Worm (Caenorhabditis elegans) whole organism, midembryonic: ENCODE measurements around the gene cpna-1.
"Not testable (repeated sequence)": the region's sequence is repeated elsewhere in the genome, so short reads cannot be mapped to it uniquely, and the experiment has no call there.

Experiments
- klf-2 ChIP-seq: fragments of 200-800 bp; sonication (Bioruptor generic); conservative IDR thresholded peaks from 2 replicates; pipeline ENCODE4 v1.3.6; 2022; ENCODE audit warnings: missing genetic modification reagents, missing genetic modification characterization, missing compliant biosample characterization
- med-1 ChIP-seq: sonication (generic microtip); optimal IDR thresholded peaks from 2 replicates; lab custom pipeline; 2017; ENCODE audit warnings: missing genetic modification characterization, mild to moderate bottlenecking, missing compliant biosample characterization, antibody characterized with exemption, missing genetic modification reagents; ENCODE audit not compliant: insufficient read depth
- ref-1 ChIP-seq: fragments of 200-800 bp; sonication (Bioruptor generic); conservative IDR thresholded peaks from 2 replicates; pipeline ENCODE4 v1.3.6; 2022; ENCODE audit warnings: missing genetic modification reagents, missing genetic modification characterization, missing compliant biosample characterization
- ztf-23 ChIP-seq: fragments of 200-800 bp; sonication (Bioruptor generic); IDR thresholded peaks from 2 replicates; pipeline ENCODE4 v1.3.6; 2022; ENCODE audit warnings: missing genetic modification reagents, missing genetic modification characterization, missing compliant biosample characterization
- ztf-29 ChIP-seq: fragments of 200-800 bp; sonication (Bioruptor generic); IDR thresholded peaks from 2 replicates; pipeline ENCODE4 v1.3.6; 2022; ENCODE audit warnings: missing genetic modification reagents, missing genetic modification characterization, missing compliant biosample characterization

DNA sequence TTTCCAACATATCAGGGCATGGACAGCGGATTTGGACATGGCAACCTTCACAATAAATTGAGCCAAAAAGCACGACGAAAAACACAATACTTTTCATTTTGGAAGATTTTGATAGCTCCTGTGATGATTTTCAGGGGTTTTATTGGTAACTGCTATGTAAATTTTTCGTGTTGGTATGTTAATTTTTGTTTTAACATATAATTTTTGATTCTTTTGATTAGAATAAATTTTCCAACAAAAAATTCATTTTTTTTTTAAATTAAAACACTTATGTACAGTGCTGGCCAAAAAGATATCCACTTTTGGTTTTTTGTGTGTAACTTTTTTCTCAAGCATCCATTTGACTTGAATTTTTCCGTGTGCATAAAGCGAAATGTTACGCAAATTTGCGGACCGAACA, 18.1 kb upstream of the cpna-1 start, which contains the start of gene R03H10.4:
- not testable (repeated sequence) for TF ChIP-seq ref-1 (GFP tag; lab: Robert Waterston, UW); ztf-29 (GFP tag; lab: Robert Waterston, UW); med-1 (GFP tag; lab: Kevin White, UChicago); klf-2 (GFP tag; lab: Robert Waterston, UW); ztf-23 (GFP tag; lab: Robert Waterston, UW)
